Worm (Caenorhabditis elegans) whole organism, early embryonic: ENCODE data around the gene Y45F3A.4.

Source experiments
- B0310.2 ChIP-seq: sonication (generic microtip); optimal IDR thresholded peaks from 2 replicates; lab custom pipeline; 2016; ENCODE audit warnings: mild to moderate bottlenecking, missing genetic modification characterization, missing compliant biosample characterization
- F13C5.2 ChIP-seq: sonication (generic microtip); optimal IDR thresholded peaks from 2 replicates; lab custom pipeline; 2017; ENCODE audit warnings: mild to moderate bottlenecking, missing genetic modification characterization, inconsistent platforms, missing compliant biosample characterization
- aly-1 ChIP-seq: sonication (generic microtip); optimal IDR thresholded peaks from 2 replicates; lab custom pipeline; 2016; ENCODE audit warnings: missing genetic modification characterization, missing compliant biosample characterization
- ama-1 ChIP-seq: fragments of 150-350 bp; optimal IDR thresholded peaks from 2 replicates; lab custom pipeline; 2014
- ceh-13 ChIP-seq: fragments of 200-800 bp; sonication (Bioruptor generic); optimal IDR thresholded peaks from 2 replicates; lab custom pipeline; 2018; ENCODE audit warnings: mild to moderate bottlenecking, missing genetic modification characterization, missing compliant biosample characterization
- ceh-36 ChIP-seq: sonication (generic microtip); optimal IDR thresholded peaks from 2 replicates; lab custom pipeline; 2016; ENCODE audit warnings: missing genetic modification characterization, inconsistent platforms, missing compliant biosample characterization
- ets-7 ChIP-seq: sonication (generic microtip); optimal IDR thresholded peaks from 2 replicates; lab custom pipeline; 2016; ENCODE audit warnings: missing genotype, missing genetic modification characterization, missing compliant biosample characterization
- flt-1 ChIP-seq: fragments of 200-800 bp; sonication (Bioruptor generic); IDR thresholded peaks from 2 replicates; pipeline ENCODE4 v1.3.6; 2022; ENCODE audit warnings: missing genetic modification characterization, missing compliant biosample characterization
- hmbx-1 ChIP-seq: sonication (generic microtip); optimal IDR thresholded peaks from 2 replicates; lab custom pipeline; 2016; ENCODE audit warnings: mild to moderate bottlenecking, missing genetic modification characterization, missing compliant biosample characterization
- hmg-4 ChIP-seq: fragments of 200-800 bp; sonication (Bioruptor generic); optimal IDR thresholded peaks from 2 replicates; lab custom pipeline; 2018; ENCODE audit warnings: mild to moderate bottlenecking, missing genetic modification characterization, missing compliant biosample characterization
- hnd-1 ChIP-seq: sonication (generic microtip); optimal IDR thresholded peaks from 2 replicates; lab custom pipeline; 2016; ENCODE audit warnings: missing genetic modification characterization, missing compliant biosample characterization
- pes-1 ChIP-seq: fragments of 200-800 bp; sonication (Bioruptor generic); IDR thresholded peaks from 2 replicates; pipeline ENCODE4 v1.3.6; 2022; ENCODE audit warnings: missing genetic modification reagents, missing genetic modification characterization, missing compliant biosample characterization
- scrt-1 ChIP-seq: fragments of 200-800 bp; sonication (Bioruptor generic); IDR thresholded peaks from 2 replicates; pipeline ENCODE4 v1.3.6; 2022; ENCODE audit warnings: missing genetic modification characterization, missing compliant biosample characterization
- sea-1 ChIP-seq: fragments of 200-800 bp; sonication (Bioruptor generic); conservative IDR thresholded peaks from 2 replicates; pipeline ENCODE4 v1.3.6; 2022; ENCODE audit warnings: missing genetic modification characterization, missing compliant biosample characterization
- tbx-11 ChIP-seq: fragments of 200-800 bp; sonication (Bioruptor generic); IDR thresholded peaks from 2 replicates; pipeline ENCODE4 v1.3.6; 2022; ENCODE audit warnings: missing genetic modification characterization, missing compliant biosample characterization
- tbx-37 ChIP-seq: fragments of 200-800 bp; sonication (Bioruptor generic); conservative IDR thresholded peaks from 2 replicates; pipeline ENCODE4 v1.3.6; 2022; ENCODE audit warnings: missing genetic modification reagents, missing genetic modification characterization, missing compliant biosample characterization
- tra-4 ChIP-seq: sonication (generic microtip); optimal IDR thresholded peaks from 2 replicates; lab custom pipeline; 2017; ENCODE audit warnings: missing genetic modification characterization, missing compliant biosample characterization

Gene Y45F3A.4

DNA sequence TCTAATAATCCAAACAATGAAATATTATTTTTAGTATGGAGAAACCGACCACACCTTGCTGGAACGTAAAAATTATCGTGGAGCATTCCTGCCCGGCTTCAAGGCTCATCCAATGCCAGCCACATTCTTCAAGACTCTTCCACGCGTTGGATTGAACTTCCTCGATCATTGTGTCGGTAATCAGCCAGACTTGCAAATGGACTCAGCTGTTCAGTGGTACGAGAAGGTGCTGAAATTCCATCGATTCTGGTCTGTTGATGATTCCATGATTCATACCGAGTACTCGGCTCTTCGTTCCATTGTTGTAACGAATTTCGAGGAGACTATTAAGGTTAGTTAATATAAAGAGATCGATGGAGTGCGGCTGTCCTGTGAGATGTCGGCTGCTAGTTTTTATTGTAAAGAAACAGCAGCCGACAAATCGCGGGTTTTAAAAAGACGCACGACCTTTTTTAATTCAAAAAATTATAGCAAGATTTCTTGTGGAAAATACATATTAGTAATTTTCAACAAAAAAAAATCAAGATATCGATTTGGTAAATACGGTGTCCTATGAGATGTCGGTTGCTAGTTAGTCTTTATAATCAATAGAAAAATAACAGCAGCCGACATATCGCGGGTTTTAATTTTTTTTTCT, 39.0 kb downstream of the Y45F3A.4 start:
- TF ChIP-seq F13C5.2: no peak
- no peak for TF ChIP-seq hmg-4 (GFP tag; lab: Kevin White, UChicago)
- TF ChIP-seq tbx-37 (GFP tag; lab: Robert Waterston, UW): no peak
- TF ChIP-seq pes-1 (GFP tag; lab: Robert Waterston, UW): no peak
- TF ChIP-seq hnd-1 (tag; lab: Kevin White, UChicago): no peak
- no peak for TF ChIP-seq tra-4 (tag; lab: Kevin White, UChicago)
- TF ChIP-seq ama-1: no peak
- no peak for TF ChIP-seq aly-1 (tag; lab: Kevin White, UChicago)
- TF ChIP-seq ceh-13 (GFP tag; lab: Kevin White, UChicago): no peak
- no peak for TF ChIP-seq tbx-11 (GFP tag; lab: Robert Waterston, UW)
- no peak for TF ChIP-seq ceh-36 (tag; lab: Kevin White, UChicago)
- no peak for TF ChIP-seq ets-7 (tag; lab: Kevin White, UChicago)
- no peak for TF ChIP-seq flt-1 (GFP tag; lab: Robert Waterston, UW)
- TF ChIP-seq hmbx-1: no peak
- TF ChIP-seq scrt-1 (GFP tag; lab: Robert Waterston, UW): no peak
- TF ChIP-seq B0310.2 (tag; lab: Kevin White, UChicago): no peak
- TF ChIP-seq sea-1 (GFP tag; lab: Robert Waterston, UW): no peak

DNA sequence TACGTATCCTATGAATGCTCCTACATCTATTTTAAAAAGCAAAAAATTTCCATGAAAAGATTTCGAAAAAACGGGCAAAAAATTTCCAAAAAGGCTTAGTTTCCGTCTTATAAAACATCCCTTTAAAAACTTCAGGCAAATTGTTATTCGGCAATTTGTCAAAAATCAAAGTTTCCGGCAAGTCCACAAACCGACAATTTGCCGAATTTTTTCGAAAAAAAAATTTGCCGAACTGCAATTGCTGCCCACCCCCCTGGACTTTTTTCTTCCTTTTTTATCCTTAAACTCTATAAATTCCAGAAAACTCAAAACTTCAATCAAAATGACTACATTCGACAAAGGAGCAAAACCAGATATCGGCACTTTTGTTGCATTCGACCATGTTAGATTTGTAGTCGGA, 40.0 kb downstream of the Y45F3A.4 start, which contains the start of gene hpd-1:
Gene hpd-1 (plus strand): TSS at position 301 of the 400 bp plus-strand sequence.
- TF ChIP-seq ets-7 (tag; lab: Kevin White, UChicago) (no peak), F13C5.2 (no peak), hnd-1 (tag; lab: Kevin White, UChicago) (no peak), ama-1 (no peak), ceh-13 (GFP tag; lab: Kevin White, UChicago) (no peak), scrt-1 (GFP tag; lab: Robert Waterston, UW) (no peak), hmbx-1 (no peak), B0310.2 (tag; lab: Kevin White, UChicago) (no peak), tbx-11 (GFP tag; lab: Robert Waterston, UW) (no peak), tra-4 (tag; lab: Kevin White, UChicago) (no peak), sea-1 (GFP tag; lab: Robert Waterston, UW) (no peak), pes-1 (GFP tag; lab: Robert Waterston, UW) (no peak), tbx-37 (GFP tag; lab: Robert Waterston, UW) (no peak)

ce11 chrIII:10534191-10534590, 41.0 kb downstream of the Y45F3A.4 start:
- TF ChIP-seq pes-1 (GFP tag; lab: Robert Waterston, UW) (no peak), sea-1 (GFP tag; lab: Robert Waterston, UW) (no peak), ceh-13 (GFP tag; lab: Kevin White, UChicago) (no peak), B0310.2 (tag; lab: Kevin White, UChicago) (no peak), hnd-1 (tag; lab: Kevin White, UChicago) (no peak), tra-4 (tag; lab: Kevin White, UChicago) (no peak), flt-1 (GFP tag; lab: Robert Waterston, UW) (no peak), tbx-37 (GFP tag; lab: Robert Waterston, UW) (no peak), hmbx-1 (no peak), ama-1 (no peak)

DNA sequence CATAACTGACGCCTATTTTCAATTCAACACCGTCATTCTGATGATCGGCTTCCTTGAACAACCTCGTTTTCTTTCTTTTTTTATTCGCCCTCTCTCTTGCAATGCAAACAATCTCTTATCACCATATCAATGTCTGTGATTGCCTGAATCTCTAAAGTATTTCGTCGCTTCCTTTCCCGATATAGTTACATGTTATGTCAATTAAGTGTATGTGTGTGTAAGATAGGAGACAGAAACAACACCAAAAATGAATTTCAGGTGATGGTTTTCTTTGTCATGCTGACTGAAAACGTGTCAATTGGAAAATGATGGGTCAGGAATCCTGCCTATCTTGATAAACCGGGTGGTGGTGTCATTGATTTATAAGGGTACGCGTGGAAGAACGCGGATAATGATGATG, 41.9 kb downstream of the Y45F3A.4 start:
- no peak for TF ChIP-seq ets-7 (tag; lab: Kevin White, UChicago)
- no peak for TF ChIP-seq ama-1
- no peak for TF ChIP-seq flt-1 (GFP tag; lab: Robert Waterston, UW)
- no peak for TF ChIP-seq pes-1 (GFP tag; lab: Robert Waterston, UW)
- no peak for TF ChIP-seq ceh-13 (GFP tag; lab: Kevin White, UChicago)
- TF ChIP-seq B0310.2 (tag; lab: Kevin White, UChicago): no peak
- TF ChIP-seq tbx-37 (GFP tag; lab: Robert Waterston, UW): no peak
- no peak for TF ChIP-seq hnd-1 (tag; lab: Kevin White, UChicago)
- no peak for TF ChIP-seq aly-1 (tag; lab: Kevin White, UChicago)

ce11 chrIII:10527446-10527845, 47.8 kb downstream of the Y45F3A.4 start:
- no peak for TF ChIP-seq B0310.2 (tag; lab: Kevin White, UChicago)
- TF ChIP-seq ama-1: no peak
- no peak for TF ChIP-seq ceh-36 (tag; lab: Kevin White, UChicago)
- no peak for TF ChIP-seq hmg-4 (GFP tag; lab: Kevin White, UChicago)
- TF ChIP-seq aly-1 (tag; lab: Kevin White, UChicago): no peak
- no peak for TF ChIP-seq F13C5.2
- TF ChIP-seq tbx-11 (GFP tag; lab: Robert Waterston, UW): no peak
- no peak for TF ChIP-seq pes-1 (GFP tag; lab: Robert Waterston, UW)
- no peak for TF ChIP-seq flt-1 (GFP tag; lab: Robert Waterston, UW)

- TF ChIP-seq ama-1 (no peak), ets-7 (tag; lab: Kevin White, UChicago) (no peak), tbx-37 (GFP tag; lab: Robert Waterston, UW) (no peak), hnd-1 (tag; lab: Kevin White, UChicago) (no peak), tra-4 (tag; lab: Kevin White, UChicago) (no peak), tbx-11 (GFP tag; lab: Robert Waterston, UW) (no peak)
Observed at ce11 chrIII:10525927-10526326, 49.3 kb downstream of the Y45F3A.4 start.

- TF ChIP-seq pes-1 (GFP tag; lab: Robert Waterston, UW): no peak
- TF ChIP-seq B0310.2 (tag; lab: Kevin White, UChicago): no peak
- no peak for TF ChIP-seq tra-4 (tag; lab: Kevin White, UChicago)
- TF ChIP-seq ceh-36 (tag; lab: Kevin White, UChicago): no peak
- no peak for TF ChIP-seq flt-1 (GFP tag; lab: Robert Waterston, UW)
- no peak for TF ChIP-seq F13C5.2
- no peak for TF ChIP-seq tbx-37 (GFP tag; lab: Robert Waterston, UW)
- no peak for TF ChIP-seq ets-7 (tag; lab: Kevin White, UChicago)
- no peak for TF ChIP-seq tbx-11 (GFP tag; lab: Robert Waterston, UW)
- no peak for TF ChIP-seq hnd-1 (tag; lab: Kevin White, UChicago)
- no peak for TF ChIP-seq sea-1 (GFP tag; lab: Robert Waterston, UW)
- no peak for TF ChIP-seq aly-1 (tag; lab: Kevin White, UChicago)
Observed at ce11 chrIII:10524823-10525222, 50.4 kb downstream of the Y45F3A.4 start.
